Worm (Caenorhabditis elegans): ENCODE measurements around the gene pudl-1.

pudl-1 gene

ce11 chrIV:2832587-2832986 is at the start of gene pudl-1, which contains the start of gene Y54G2A.48:
pudl-1 (plus strand) TSS chrIV:2832906.
Y54G2A.48 (minus strand) TSS chrIV:2832687.
- TF ChIP-seq unc-130 (tag; optimal IDR thresholded peaks at IDR 0.05): no peak
- no peak for TF ChIP-seq grh-1 (GFP tag; IDR thresholded peaks at IDR 0.05)
- TF ChIP-seq lin-13 (GFP tag; optimal IDR thresholded peaks at IDR 0.05): no peak
- TF ChIP-seq snpc-4 (tag; optimal IDR thresholded peaks at IDR 0.05): no peak
- no peak for TF ChIP-seq snu-23 (GFP tag; optimal IDR thresholded peaks at IDR 0.05)
- TF ChIP-seq isw-1 (GFP tag; IDR thresholded peaks at IDR 0.05): no peak
- TF ChIP-seq elt-3 (tag; optimal IDR thresholded peaks at IDR 0.05): no peak
- no peak for TF ChIP-seq ztf-11 (tag; optimal IDR thresholded peaks at IDR 0.05)
- no peak for TF ChIP-seq zag-1 (tag; optimal IDR thresholded peaks at IDR 0.05)
- no peak for TF ChIP-seq ets-5 (GFP tag; IDR thresholded peaks at IDR 0.05)
- TF ChIP-seq egl-13 (tag; optimal IDR thresholded peaks at IDR 0.05): no peak

- no peak for TF ChIP-seq tlp-1 (tag; optimal IDR thresholded peaks at IDR 0.05)
- no peak for TF ChIP-seq zag-1 (tag; optimal IDR thresholded peaks at IDR 0.05)
- TF ChIP-seq sptf-1 (tag; optimal IDR thresholded peaks at IDR 0.05): no peak
- no peak for TF ChIP-seq snpc-4 (tag; optimal IDR thresholded peaks at IDR 0.05)
- no peak for TF ChIP-seq lin-15B (tag; optimal IDR thresholded peaks at IDR 0.05)
- TF ChIP-seq zip-4 (GFP tag; optimal IDR thresholded peaks at IDR 0.05): no peak
- no peak for TF ChIP-seq alr-1 (tag; optimal IDR thresholded peaks at IDR 0.05; ENCODE audit: borderline replicate concordance)
- peak; percentile 48 for TF ChIP-seq nhr-90 (tag; optimal IDR thresholded peaks at IDR 0.05; ENCODE audit: poor library complexity)
- no peak for TF ChIP-seq fkh-10 (GFP tag; optimal IDR thresholded peaks at IDR 0.05)
- TF ChIP-seq elt-2 (tag; optimal IDR thresholded peaks at IDR 0.05): no peak
- peak; percentile 64 for TF ChIP-seq mep-1 (tag; optimal IDR thresholded peaks at IDR 0.05)
- peak; percentile 54 for TF ChIP-seq nhr-47 (tag; optimal IDR thresholded peaks at IDR 0.05)
- peak; percentile 46 to 57 for TF ChIP-seq lsy-2 (tag; optimal IDR thresholded peaks at IDR 0.05)
- TF ChIP-seq mdl-1 (tag; optimal IDR thresholded peaks at IDR 0.05): no peak
- no peak for TF ChIP-seq mef-2 (tag; optimal IDR thresholded peaks at IDR 0.05)
- TF ChIP-seq ceh-82 (tag; optimal IDR thresholded peaks at IDR 0.05): peak; percentile 3 to 46 (median 40)
- no peak for TF ChIP-seq nhr-19 (GFP tag; conservative IDR thresholded peaks at IDR 0.05)
- peak in 1 of 6 experiments; percentile 26 for TF ChIP-seq elt-3 (tag; optimal IDR thresholded peaks at IDR 0.05)
- TF ChIP-seq blmp-1 (tag; optimal IDR thresholded peaks at IDR 0.05): peak; percentile 38
- TF ChIP-seq nhr-11 (tag; optimal IDR thresholded peaks at IDR 0.05): no peak
- TF ChIP-seq grh-1 (GFP tag; IDR thresholded peaks at IDR 0.05): 0 out of 2 replicates have a peak, but pooled peaks have one; percentile 13
- TF ChIP-seq ceh-90 (tag; optimal IDR thresholded peaks at IDR 0.05): no peak
- TF ChIP-seq swsn-7 (tag; optimal IDR thresholded peaks at IDR 0.05): peak; percentile 36
- no peak for TF ChIP-seq hlh-4 (tag; optimal IDR thresholded peaks at IDR 0.05)
- TF ChIP-seq nhr-85 (tag): peak; percentile 71
- TF ChIP-seq unc-98 (GFP tag; IDR thresholded peaks at IDR 0.05): no peak
- TF ChIP-seq fkh-8 (tag; optimal IDR thresholded peaks at IDR 0.05): no peak
- TF ChIP-seq fos-1 (tag; optimal IDR thresholded peaks at IDR 0.05): no peak
- TF ChIP-seq pax-3 (tag; optimal IDR thresholded peaks at IDR 0.05): no peak
- no peak for TF ChIP-seq sup-37 (GFP tag; optimal IDR thresholded peaks at IDR 0.05)
- no peak for TF ChIP-seq ets-5 (GFP tag; IDR thresholded peaks at IDR 0.05)
- no peak for TF ChIP-seq nhr-84 (tag; optimal IDR thresholded peaks at IDR 0.05)
- no peak for TF ChIP-seq fkh-4 (tag; optimal IDR thresholded peaks at IDR 0.05; ENCODE audit: borderline replicate concordance)
- no peak for TF ChIP-seq nhr-237 (tag; optimal IDR thresholded peaks at IDR 0.05)
- TF ChIP-seq unc-62 (GFP tag; optimal IDR thresholded peaks at IDR 0.05): no peak
- TF ChIP-seq lin-14 (GFP tag; optimal IDR thresholded peaks at IDR 0.05): no peak
- no peak for TF ChIP-seq rnt-1 (tag; optimal IDR thresholded peaks at IDR 0.05)
- TF ChIP-seq ceh-63 (GFP tag; optimal IDR thresholded peaks at IDR 0.05): no peak
- no peak for TF ChIP-seq egl-13 (tag; optimal IDR thresholded peaks at IDR 0.05)
- no peak for TF ChIP-seq sox-4 (tag; optimal IDR thresholded peaks at IDR 0.05)
- TF ChIP-seq mab-9 (GFP tag; IDR thresholded peaks at IDR 0.05): no peak
- no peak for TF ChIP-seq aha-1 (tag; optimal IDR thresholded peaks at IDR 0.05)
- no peak for TF ChIP-seq ceh-8 (GFP tag; optimal IDR thresholded peaks at IDR 0.05)
- TF ChIP-seq pqm-1 (tag; optimal IDR thresholded peaks at IDR 0.05): no peak
- no peak for TF ChIP-seq aly-2 (tag; optimal IDR thresholded peaks at IDR 0.05)
- no peak for TF ChIP-seq C34B4.2 (tag; optimal IDR thresholded peaks at IDR 0.05)
- TF ChIP-seq lin-13 (GFP tag; optimal IDR thresholded peaks at IDR 0.05): no peak
Observed at ce11 chrIV:2785057-2785456, 47.6 kb upstream of the pudl-1 start.

Measured in whole organism, L1 larva.